Fruit fly (Drosophila melanogaster) whole organism, adult: ENCODE measurements around the gene CG15269.

ENCODE experiments used
- CG7101 ChIP-seq: fragments of 200-800 bp; sonication (Bioruptor generic); optimal IDR thresholded peaks from 2 replicates; lab custom pipeline; 2018; ENCODE audit warnings: missing biosample characterization, mild to moderate bottlenecking, missing genetic modification characterization, moderate library complexity
- Clk ChIP-seq: fragments of 200-800 bp; sonication (Bioruptor generic); optimal IDR thresholded peaks from 2 replicates; lab custom pipeline; 2017; ENCODE audit warnings: missing biosample characterization, missing genetic modification characterization
- Crg-1 ChIP-seq: fragments of 200-800 bp; sonication (Bioruptor generic); optimal IDR thresholded peaks from 2 replicates; lab custom pipeline; 2016; ENCODE audit warnings: missing biosample characterization, missing genetic modification characterization
- cic ChIP-seq: fragments of 200-800 bp; sonication (Bioruptor generic); optimal IDR thresholded peaks from 2 replicates; lab custom pipeline; 2017; ENCODE audit warnings: missing biosample characterization, mild to moderate bottlenecking, missing genetic modification characterization, moderate library complexity
- kay ChIP-seq: fragments of 200-800 bp; sonication (Bioruptor generic); peaks from one replicate; lab custom pipeline; 2016; ENCODE audit warnings: missing biosample characterization, missing genetic modification characterization, borderline replicate concordance
- ovo ChIP-seq: fragments of 200-800 bp; sonication (Bioruptor generic); optimal IDR thresholded peaks from 2 replicates; lab custom pipeline; 2016; ENCODE audit warnings: missing biosample characterization, missing genetic modification characterization
- tj ChIP-seq: fragments of 200-800 bp; sonication (Bioruptor generic); optimal IDR thresholded peaks from 3 replicates; lab custom pipeline; 2017; ENCODE audit warnings: missing biosample characterization, mild to moderate bottlenecking, missing genetic modification characterization, moderate library complexity
- toe ChIP-seq: fragments of 200-800 bp; sonication (Bioruptor generic); optimal IDR thresholded peaks from 2 replicates; lab custom pipeline; 2016; ENCODE audit warnings: missing biosample characterization, missing genetic modification characterization

- no peak for TF ChIP-seq CG7101
- TF ChIP-seq kay: no peak
- TF ChIP-seq ovo (GFP tag; lab: Kevin White, UChicago): no peak
- no peak for TF ChIP-seq cic (GFP tag; lab: Kevin White, UChicago)
- no peak for TF ChIP-seq toe (GFP tag; lab: Kevin White, UChicago)
- TF ChIP-seq Clk (GFP tag; lab: Kevin White, UChicago): no peak
- TF ChIP-seq tj (GFP tag; lab: Kevin White, UChicago): no peak
- TF ChIP-seq Crg-1: no peak
Observed at dm6 chr2L:15070216-15070615, 39.0 kb upstream of the CG15269 start, which contains the start of gene vig.
